Worm (Caenorhabditis elegans): ENCODE data around the gene grd-14.

DNA sequence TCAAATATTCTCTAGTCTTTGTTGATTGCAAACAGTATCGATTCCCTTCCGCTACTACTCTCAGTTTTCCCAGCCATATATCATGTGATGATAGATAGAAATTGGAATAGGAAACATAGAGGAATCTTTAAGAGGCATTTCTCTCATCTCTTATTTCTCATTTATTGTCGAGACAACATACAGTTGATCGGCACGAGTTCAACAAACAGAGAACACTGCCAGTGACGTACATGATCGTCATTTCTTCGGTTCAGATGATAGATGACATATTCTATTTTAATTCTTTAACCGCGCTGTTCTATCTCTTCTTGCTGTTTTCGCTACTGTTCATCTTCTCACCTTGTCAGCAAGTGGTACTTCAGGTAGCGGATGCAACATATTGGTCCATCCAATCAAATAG lies 24.7 kb upstream of the grd-14 start:
- TF ChIP-seq ztf-28 (GFP tag; IDR thresholded peaks at IDR 0.05) = no peak
- TF ChIP-seq hsf-1 (GFP tag; IDR thresholded peaks at IDR 0.05) = no peak
- TF ChIP-seq B0336.3 (GFP tag; IDR thresholded peaks at IDR 0.05) = no peak
- no peak for TF ChIP-seq unc-62 (GFP tag; optimal IDR thresholded peaks at IDR 0.05)
- TF ChIP-seq ceh-27 (GFP tag; optimal IDR thresholded peaks at IDR 0.05) = no peak
- TF ChIP-seq unc-130 (GFP tag; optimal IDR thresholded peaks at IDR 0.05) = no peak
- TF ChIP-seq dpl-1 (GFP tag; optimal IDR thresholded peaks at IDR 0.05) = no peak
- no peak for TF ChIP-seq ama-1 (optimal IDR thresholded peaks at IDR 0.05)
- no peak for TF ChIP-seq ama-1 (GFP tag; optimal IDR thresholded peaks at IDR 0.05)
- TF ChIP-seq ets-4 (GFP tag; optimal IDR thresholded peaks at IDR 0.05) = no peak
- TF ChIP-seq bed-1 (GFP tag; IDR thresholded peaks at IDR 0.05) = no peak

All from whole organism, young adult.